Worm (Caenorhabditis elegans) whole organism, young adult: Measurements from ENCODE around the gene W02B12.1.

Source experiments
- B0019.2 ChIP-seq: fragments of 200-800 bp; sonication (Bioruptor generic); conservative IDR thresholded peaks from 2 replicates; pipeline ENCODE4 v1.3.6; 2022; ENCODE audit warnings: missing genetic modification reagents, missing genetic modification characterization, missing compliant biosample characterization
- B0261.1 ChIP-seq: sonication (generic microtip); optimal IDR thresholded peaks from 2 replicates; lab custom pipeline; 2016; ENCODE audit warnings: mild to moderate bottlenecking, missing genetic modification characterization, moderate library complexity, missing compliant biosample characterization
- D2030.7 ChIP-seq: fragments of 200-800 bp; sonication (Bioruptor generic); IDR thresholded peaks from 2 replicates; pipeline ENCODE4 v1.3.6; 2022; ENCODE audit warnings: missing genetic modification reagents, missing genetic modification characterization, missing compliant biosample characterization
- F23B12.7 ChIP-seq: sonication (generic microtip); optimal IDR thresholded peaks from 2 replicates; lab custom pipeline; 2017; ENCODE audit warnings: missing genetic modification characterization, mild to moderate bottlenecking, missing compliant biosample characterization, antibody characterized with exemption, moderate library complexity; ENCODE audit not compliant: insufficient read depth
- F33H1.4 ChIP-seq: fragments of 200-800 bp; sonication (Bioruptor generic); IDR thresholded peaks from 2 replicates; pipeline ENCODE4 v1.3.6; 2022; ENCODE audit warnings: missing genetic modification reagents, missing genetic modification characterization, missing compliant biosample characterization
- F55B11.4 ChIP-seq: sonication (generic microtip); optimal IDR thresholded peaks from 2 replicates; lab custom pipeline; 2016; ENCODE audit warnings: missing compliant biosample characterization, missing genetic modification characterization, borderline replicate concordance; ENCODE audit not compliant: insufficient read depth
- K11D2.4 ChIP-seq: fragments of 200-800 bp; sonication (Bioruptor generic); IDR thresholded peaks from 2 replicates; pipeline ENCODE4 v1.3.6; 2022; ENCODE audit warnings: missing genetic modification reagents, missing genetic modification characterization, missing compliant biosample characterization
- T26A5.8 ChIP-seq: sonication (generic microtip); optimal IDR thresholded peaks from 2 replicates; lab custom pipeline; 2016; ENCODE audit warnings: missing genetic modification characterization, missing compliant biosample characterization
- Y53G8AR.9 ChIP-seq: fragments of 200-800 bp; sonication (Bioruptor generic); conservative IDR thresholded peaks from 2 replicates; pipeline ENCODE4 v1.3.6; 2022; ENCODE audit warnings: missing genetic modification reagents, missing genetic modification characterization, missing compliant biosample characterization
- Y67H2A.10 ChIP-seq: fragments of 200-800 bp; sonication (Bioruptor generic); conservative IDR thresholded peaks from 2 replicates; pipeline ENCODE4 v1.3.6; 2022; ENCODE audit warnings: missing genetic modification reagents, missing genetic modification characterization, missing compliant biosample characterization
- Y79H2A.3 ChIP-seq: fragments of 200-800 bp; sonication (Bioruptor generic); conservative IDR thresholded peaks from 2 replicates; pipeline ENCODE4 v1.3.6; 2022; ENCODE audit warnings: missing genetic modification reagents, missing genetic modification characterization, missing compliant biosample characterization
- atf-7 ChIP-seq: sonication (generic microtip); optimal IDR thresholded peaks from 2 replicates; lab custom pipeline; 2017; ENCODE audit warnings: mild to moderate bottlenecking, missing genetic modification characterization, missing compliant biosample characterization
- attf-3 ChIP-seq: fragments of 200-800 bp; sonication (Bioruptor generic); conservative IDR thresholded peaks from 2 replicates; pipeline ENCODE4 v1.3.6; 2022; ENCODE audit warnings: missing genetic modification reagents, missing genetic modification characterization, missing compliant biosample characterization
- ccch-3 ChIP-seq: fragments of 200-800 bp; sonication (Bioruptor generic); optimal IDR thresholded peaks from 2 replicates; lab custom pipeline; 2018; ENCODE audit warnings: mild to moderate bottlenecking, missing genetic modification characterization, missing compliant biosample characterization
- ceh-27 ChIP-seq: fragments of 200-800 bp; sonication (Bioruptor generic); optimal IDR thresholded peaks from 2 replicates; lab custom pipeline; 2018; ENCODE audit warnings: mild to moderate bottlenecking, missing genetic modification characterization, moderate library complexity, missing compliant biosample characterization
- ceh-40 ChIP-seq: fragments of 200-800 bp; sonication (Bioruptor generic); IDR thresholded peaks from 2 replicates; pipeline ENCODE4 v1.3.6; 2022; ENCODE audit warnings: missing genetic modification characterization, missing compliant biosample characterization
- chd-7 ChIP-seq: sonication (generic microtip); optimal IDR thresholded peaks from 2 replicates; lab custom pipeline; 2016; ENCODE audit warnings: mild to moderate bottlenecking, missing genetic modification characterization, moderate library complexity, missing compliant biosample characterization
- efl-1 ChIP-seq: fragments of 150-350 bp; optimal IDR thresholded peaks from 2 replicates; lab custom pipeline; 2014; ENCODE audit warnings: missing biosample characterization, missing genetic modification reagents, missing genetic modification characterization
- egrh-3 ChIP-seq: fragments of 200-800 bp; sonication (Bioruptor generic); IDR thresholded peaks from 2 replicates; pipeline ENCODE4 v1.3.6; 2022; ENCODE audit warnings: missing genetic modification reagents, missing genetic modification characterization, missing compliant biosample characterization
- fkh-3 ChIP-seq: sonication (generic microtip); optimal IDR thresholded peaks from 2 replicates; lab custom pipeline; 2016; ENCODE audit warnings: mild to moderate bottlenecking, missing genetic modification characterization, missing compliant biosample characterization
- gei-17 ChIP-seq: fragments of 200-800 bp; sonication (Bioruptor generic); optimal IDR thresholded peaks from 2 replicates; lab custom pipeline; 2018; ENCODE audit warnings: mild to moderate bottlenecking, missing genetic modification characterization, missing compliant biosample characterization
- hsf-1 ChIP-seq: fragments of 200-800 bp; sonication (Bioruptor generic); IDR thresholded peaks from 2 replicates; pipeline ENCODE4 v1.3.6; 2022; ENCODE audit warnings: missing genetic modification reagents, missing genetic modification characterization, missing compliant biosample characterization
- lag-1 ChIP-seq: fragments of 200-800 bp; sonication (Bioruptor generic); IDR thresholded peaks from 2 replicates; pipeline ENCODE4 v1.3.6; 2022; ENCODE audit warnings: missing genetic modification reagents, missing genetic modification characterization, missing compliant biosample characterization
- lin-35 ChIP-seq, 3 experiments: fragments of 150-350 bp in 2 of 3; sonication (generic microtip) in 1 of 3; optimal IDR thresholded peaks; 2 replicates each; lab custom pipeline; 2014 to 2018; ENCODE audit warnings: missing biosample characterization in 3 of 3, missing genetic modification characterization in 3 of 3, missing genetic modification reagents in 3 of 3
- lin-40 ChIP-seq: sonication (generic microtip); optimal IDR thresholded peaks from 2 replicates; lab custom pipeline; 2016; ENCODE audit warnings: missing genetic modification characterization, mild to moderate bottlenecking, missing compliant biosample characterization, missing genotype, missing genetic modification reagents
- lsl-1 ChIP-seq: fragments of 200-800 bp; sonication (Bioruptor generic); optimal IDR thresholded peaks from 2 replicates; lab custom pipeline; 2018; ENCODE audit warnings: mild to moderate bottlenecking, missing genetic modification characterization, moderate library complexity, missing compliant biosample characterization
- lsy-27 ChIP-seq: sonication (generic microtip); optimal IDR thresholded peaks from 2 replicates; lab custom pipeline; 2017; ENCODE audit warnings: missing genetic modification characterization, mild to moderate bottlenecking, missing compliant biosample characterization, antibody characterized with exemption, missing genotype, borderline replicate concordance; ENCODE audit not compliant: insufficient read depth
- madf-10 ChIP-seq: sonication (generic microtip); optimal IDR thresholded peaks from 2 replicates; lab custom pipeline; 2016; ENCODE audit warnings: mild to moderate bottlenecking, missing genetic modification characterization, missing compliant biosample characterization
- madf-3 ChIP-seq: fragments of 200-800 bp; sonication (Bioruptor generic); IDR thresholded peaks from 2 replicates; pipeline ENCODE4 v1.3.6; 2022; ENCODE audit warnings: missing genetic modification reagents, missing genetic modification characterization, missing compliant biosample characterization
- mcd-1 ChIP-seq: fragments of 200-800 bp; sonication (Bioruptor generic); IDR thresholded peaks from 2 replicates; pipeline ENCODE4 v1.3.6; 2022; ENCODE audit warnings: missing genetic modification reagents, missing genetic modification characterization, missing compliant biosample characterization
- mel-28 ChIP-seq: sonication (generic microtip); optimal IDR thresholded peaks from 2 replicates; lab custom pipeline; 2016; ENCODE audit warnings: borderline replicate concordance, mild to moderate bottlenecking, missing genetic modification characterization, missing compliant biosample characterization
- nhr-90 ChIP-seq: sonication (generic microtip); optimal IDR thresholded peaks from 2 replicates; lab custom pipeline; 2016; ENCODE audit warnings: missing genotype, mild to moderate bottlenecking, missing genetic modification characterization, missing compliant biosample characterization
- pbrm-1 ChIP-seq: fragments of 200-800 bp; sonication (Bioruptor generic); IDR thresholded peaks from 2 replicates; pipeline ENCODE4 v1.3.6; 2022; ENCODE audit warnings: missing genetic modification reagents, missing genetic modification characterization, missing compliant biosample characterization
- pha-4 ChIP-seq: fragments of 150-350 bp; sonication (generic microtip); optimal IDR thresholded peaks from 2 replicates; lab custom pipeline; 2014; ENCODE audit warnings: missing biosample characterization, missing genetic modification reagents, missing genetic modification characterization
- rcor-1 ChIP-seq: fragments of 200-800 bp; sonication (Bioruptor generic); IDR thresholded peaks from 2 replicates; pipeline ENCODE4 v1.3.6; 2022; ENCODE audit warnings: missing genetic modification reagents, missing genetic modification characterization, missing compliant biosample characterization
- rec-8 ChIP-seq, 2 experiments: sonication (generic microtip); optimal IDR thresholded peaks; 2 replicates each; lab custom pipeline; 2016; ENCODE audit warnings: mild to moderate bottlenecking in 2 of 2, missing genetic modification characterization in 2 of 2, missing genetic modification reagents in 2 of 2, missing genotype in 2 of 2, missing biosample characterization in 1 of 2, missing compliant biosample characterization in 1 of 2, moderate library complexity in 1 of 2
- snpc-1.1 ChIP-seq: sonication (generic microtip); optimal IDR thresholded peaks from 2 replicates; lab custom pipeline; 2017; ENCODE audit warnings: missing genetic modification characterization, mild to moderate bottlenecking, missing compliant biosample characterization, antibody characterized with exemption, moderate library complexity, missing genotype, missing genetic modification reagents; ENCODE audit not compliant: insufficient read depth
- snpc-3.4 ChIP-seq: sonication (generic microtip); optimal IDR thresholded peaks from 2 replicates; lab custom pipeline; 2017; ENCODE audit warnings: missing genetic modification characterization, mild to moderate bottlenecking, missing compliant biosample characterization, antibody characterized with exemption, moderate library complexity, missing genotype, missing genetic modification reagents
- tbp1 ChIP-seq: fragments of 200-800 bp; sonication (Bioruptor generic); optimal IDR thresholded peaks from 2 replicates; lab custom pipeline; 2018; ENCODE audit warnings: mild to moderate bottlenecking, missing genetic modification characterization, missing compliant biosample characterization
- zfh-2 ChIP-seq: fragments of 200-800 bp; sonication (Bioruptor generic); conservative IDR thresholded peaks from 2 replicates; pipeline ENCODE4 v1.3.6; 2022; ENCODE audit warnings: missing genetic modification reagents, missing genetic modification characterization, missing compliant biosample characterization
- ztf-6 ChIP-seq: fragments of 200-800 bp; sonication (Bioruptor generic); IDR thresholded peaks from 2 replicates; pipeline ENCODE4 v1.3.6; 2022; ENCODE audit warnings: missing genetic modification reagents, missing genetic modification characterization, missing compliant biosample characterization

The W02B12.1 gene

DNA sequence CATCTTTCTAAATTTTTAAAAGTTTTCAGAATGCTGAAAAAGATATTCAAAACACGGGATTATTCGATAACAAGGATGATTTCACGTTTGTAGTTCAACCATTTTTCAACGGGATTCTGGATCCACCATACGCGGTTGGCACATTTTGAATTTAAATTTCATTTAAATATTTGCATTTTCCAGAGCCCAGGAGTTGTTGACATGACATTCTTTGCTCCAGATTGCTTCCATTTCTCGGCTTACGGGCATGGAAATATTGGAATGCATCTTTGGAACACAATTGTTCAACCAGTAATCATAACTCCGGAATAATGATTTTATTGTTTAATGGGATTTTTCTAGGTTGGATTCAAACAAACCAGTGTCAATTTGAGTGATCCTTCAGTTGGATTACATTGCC lies 2.1 kb downstream of the W02B12.1 start:
- TF ChIP-seq lin-35 (GFP tag; optimal IDR thresholded peaks at IDR 0.05; lab: Kevin White, UChicago): peak in 1 of 3 experiments; percentile 3
- TF ChIP-seq T26A5.8: no peak
- TF ChIP-seq pbrm-1: no peak

- no peak for TF ChIP-seq mcd-1 (GFP tag; lab: Robert Waterston, UW)
- TF ChIP-seq zfh-2 (GFP tag; lab: Robert Waterston, UW): peak; percentile 78
- peak; percentile 2 for TF ChIP-seq fkh-3 (tag; lab: Kevin White, UChicago)
- TF ChIP-seq egrh-3 (GFP tag; lab: Robert Waterston, UW): peak; percentile 28; the same call in 1 of the 2 replicates
- no peak for TF ChIP-seq F33H1.4 (GFP tag; lab: Robert Waterston, UW)
- no peak for TF ChIP-seq mel-28 (tag; lab: Kevin White, UChicago)
- TF ChIP-seq tbp1 (GFP tag; lab: Kevin White, UChicago): no peak
- no peak for TF ChIP-seq efl-1 (GFP tag; lab: Kevin White, UChicago)
- TF ChIP-seq T26A5.8: no peak
These were observed 2.9 kb downstream of the W02B12.1 start for ce11 chrII:11451738-11452137.

- TF ChIP-seq rcor-1 (GFP tag; lab: Robert Waterston, UW): no peak
- no peak for TF ChIP-seq snpc-1.1 (tag; lab: Kevin White, UChicago)
- no peak for TF ChIP-seq lsy-27 (tag; lab: Kevin White, UChicago)
- TF ChIP-seq pha-4 (tag; lab: Kevin White, UChicago): no peak
These were observed 3.7 kb downstream of the W02B12.1 start, which contains the start of gene rsp-2 for ce11 chrII:11452498-11453005. Gene rsp-2, minus strand, starts transcription at chrII:11452955.

- peak; percentile 85 for TF ChIP-seq F23B12.7 (tag; lab: Kevin White, UChicago)
- no peak for TF ChIP-seq ccch-3 (GFP tag; lab: Kevin White, UChicago)
- peak; percentile 85 for TF ChIP-seq ceh-27 (GFP tag; lab: Kevin White, UChicago)
- peak; percentile 88 for TF ChIP-seq lin-40
- TF ChIP-seq rec-8 (tag; optimal IDR thresholded peaks at IDR 0.05; lab: Kevin White, UChicago): no peak
- no peak for TF ChIP-seq ceh-40 (GFP tag; lab: Robert Waterston, UW)
- TF ChIP-seq lag-1 (GFP tag; lab: Robert Waterston, UW): 0 out of 2 replicates have a peak, but pooled peaks have one; percentile 48
- peak; percentile 81 for TF ChIP-seq snpc-3.4 (tag; lab: Kevin White, UChicago)
- TF ChIP-seq nhr-90 (tag; lab: Kevin White, UChicago): peak; percentile 23
- TF ChIP-seq gei-17: peak; percentile 43
- TF ChIP-seq tbp1 (GFP tag; lab: Kevin White, UChicago): peak; percentile 72
- TF ChIP-seq lsl-1: peak; percentile 79
- TF ChIP-seq F55B11.4 (tag; lab: Kevin White, UChicago): no peak
- TF ChIP-seq madf-3: peak; percentile 100
- peak; percentile 80 for TF ChIP-seq madf-10 (tag; lab: Kevin White, UChicago)
- TF ChIP-seq D2030.7 (GFP tag; lab: Robert Waterston, UW): peak; percentile 77
- peak; percentile 66 for TF ChIP-seq atf-7
- TF ChIP-seq B0261.1: peak; percentile 12
- TF ChIP-seq K11D2.4 (GFP tag; lab: Robert Waterston, UW): peak; percentile 88
- TF ChIP-seq B0019.2 (GFP tag; lab: Robert Waterston, UW): peak; percentile 67; the same call in 1 of the 2 replicates
- peak; percentile 79 for TF ChIP-seq attf-3
- no peak for TF ChIP-seq Y79H2A.3 (GFP tag; lab: Robert Waterston, UW)
- TF ChIP-seq Y53G8AR.9 (GFP tag; lab: Robert Waterston, UW): peak; percentile 93
- peak; percentile 81 for TF ChIP-seq Y67H2A.10 (GFP tag; lab: Robert Waterston, UW)
- TF ChIP-seq chd-7: peak; percentile 64
- TF ChIP-seq lin-35 (GFP tag; optimal IDR thresholded peaks at IDR 0.05; lab: Kevin White, UChicago): peak in 2 of 3 experiments; percentile 74 to 93
- peak; percentile 12; the same call in 1 of the 2 replicates for TF ChIP-seq hsf-1
- 0 out of 2 replicates have a peak, but pooled peaks have one; percentile 26 for TF ChIP-seq ztf-6 (GFP tag; lab: Robert Waterston, UW)
These were observed 4.2 kb downstream of the W02B12.1 start, which contains the start of gene rsp-1 for ce11 chrII:11453025-11453424. Gene rsp-1, plus strand, starts transcription at chrII:11453362.
